Worm (Caenorhabditis elegans) whole organism, midembryonic: Measurements from ENCODE around the gene F44A6.3.
A peak's percentile ranks its signal among the peaks of the same experiment; 100 is the strongest.

Source experiments
- T22C8.4 ChIP-seq: fragments of 200-800 bp; sonication (Bioruptor generic); IDR thresholded peaks from 2 replicates; pipeline ENCODE4 v1.3.6; 2022; ENCODE audit warnings: missing genetic modification characterization, missing compliant biosample characterization
- flt-1 ChIP-seq: fragments of 200-800 bp; sonication (Bioruptor generic); IDR thresholded peaks from 2 replicates; pipeline ENCODE4 v1.3.6; 2022; ENCODE audit warnings: missing genetic modification characterization, missing compliant biosample characterization
- med-1 ChIP-seq: sonication (generic microtip); optimal IDR thresholded peaks from 2 replicates; lab custom pipeline; 2017; ENCODE audit warnings: missing genetic modification characterization, mild to moderate bottlenecking, missing compliant biosample characterization, antibody characterized with exemption, missing genetic modification reagents; ENCODE audit not compliant: insufficient read depth
- ref-1 ChIP-seq: fragments of 200-800 bp; sonication (Bioruptor generic); conservative IDR thresholded peaks from 2 replicates; pipeline ENCODE4 v1.3.6; 2022; ENCODE audit warnings: missing genetic modification reagents, missing genetic modification characterization, missing compliant biosample characterization
- tab-1 ChIP-seq: fragments of 200-800 bp; sonication (Bioruptor generic); IDR thresholded peaks from 2 replicates; pipeline ENCODE4 v1.3.6; 2022; ENCODE audit warnings: missing genetic modification characterization, missing compliant biosample characterization
- ztf-23 ChIP-seq: fragments of 200-800 bp; sonication (Bioruptor generic); IDR thresholded peaks from 2 replicates; pipeline ENCODE4 v1.3.6; 2022; ENCODE audit warnings: missing genetic modification reagents, missing genetic modification characterization, missing compliant biosample characterization

DNA sequence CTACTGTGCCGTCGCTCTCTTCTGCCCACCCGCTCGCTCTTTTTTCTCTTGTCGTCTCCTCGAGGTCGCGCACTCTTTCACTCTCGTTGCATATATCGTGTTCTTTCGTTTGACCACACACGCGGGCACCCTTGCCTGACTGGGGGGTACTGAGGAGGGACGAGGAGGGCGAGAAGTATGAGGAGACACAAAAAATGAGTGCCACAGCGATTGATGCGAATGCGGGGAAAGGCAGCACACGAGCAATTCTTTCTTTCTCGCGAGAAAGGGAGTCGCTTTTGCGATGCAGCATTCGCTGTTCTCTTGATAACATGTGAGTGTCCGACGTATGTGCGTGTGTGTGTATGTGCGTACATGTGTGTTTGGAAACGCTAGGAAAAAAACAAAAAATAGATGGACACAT lies 24.1 kb upstream of the F44A6.3 start:
- TF ChIP-seq flt-1 = peak; percentile 80
- no peak for TF ChIP-seq T22C8.4 (GFP tag; lab: Robert Waterston, UW)
- TF ChIP-seq ztf-23 (GFP tag; lab: Robert Waterston, UW) = 0 out of 2 replicates have a peak, but pooled peaks have one; percentile 57
- TF ChIP-seq tab-1 = no peak
- no peak for TF ChIP-seq med-1
- TF ChIP-seq ref-1 = no peak
